Worm (Caenorhabditis elegans) whole organism, L1 larva: ENCODE measurements around the gene gtf-2H1.

Source experiments
- C16A3.4 ChIP-seq: fragments of 150-350 bp; optimal IDR thresholded peaks from 2 replicates; lab custom pipeline; 2014; ENCODE audit warnings: missing biosample characterization, missing genetic modification characterization
- aha-1 ChIP-seq: fragments of 150-350 bp; optimal IDR thresholded peaks from 2 replicates; lab custom pipeline; 2014; ENCODE audit warnings: missing biosample characterization, missing genetic modification characterization
- alr-1 ChIP-seq: fragments of 200-800 bp; sonication (Bioruptor generic); optimal IDR thresholded peaks from 2 replicates; lab custom pipeline; 2018; ENCODE audit warnings: borderline replicate concordance, mild to moderate bottlenecking, missing genetic modification characterization, missing compliant biosample characterization
- ceh-8 ChIP-seq: fragments of 200-800 bp; sonication (Bioruptor generic); optimal IDR thresholded peaks from 2 replicates; lab custom pipeline; 2018; ENCODE audit warnings: mild to moderate bottlenecking, missing genetic modification characterization, moderate library complexity, missing compliant biosample characterization
- ceh-82 ChIP-seq, 3 experiments: fragments of 150-350 bp in 1 of 3; sonication (generic microtip) in 2 of 3; optimal IDR thresholded peaks; 2 replicates each; lab custom pipeline; 2014 to 2017; ENCODE audit warnings: missing biosample characterization in 3 of 3, missing genetic modification characterization in 3 of 3
- ceh-88 ChIP-seq: fragments of 200-800 bp; sonication (Bioruptor generic); IDR thresholded peaks from 2 replicates; pipeline ENCODE4 v1.3.6; 2022; ENCODE audit warnings: missing genetic modification characterization, missing compliant biosample characterization
- dpl-1 ChIP-seq, 3 experiments: fragments of 150-350 bp in 2 of 3; sonication (generic microtip) in 1 of 3; optimal IDR thresholded peaks; 2 replicates each; lab custom pipeline; 2014 to 2017; ENCODE audit warnings: missing biosample characterization in 3 of 3, missing genetic modification characterization in 3 of 3, missing genetic modification reagents in 3 of 3
- dsc-1 ChIP-seq: sonication (generic microtip); optimal IDR thresholded peaks from 2 replicates; lab custom pipeline; 2016; ENCODE audit warnings: mild to moderate bottlenecking, missing genetic modification characterization, missing compliant biosample characterization
- efl-1 ChIP-seq, 4 experiments: fragments of 150-350 bp; optimal IDR thresholded peaks in 3 of 4; peaks in 1 of 4; 1 replicate in 1 of 4; 2 replicates in 3 of 4; lab custom pipeline; 2014; ENCODE audit warnings: missing biosample characterization in 2 of 4, missing genetic modification characterization in 2 of 4, missing genetic modification reagents in 2 of 4
- efl-3 ChIP-seq: fragments of 200-800 bp; sonication (Bioruptor generic); optimal IDR thresholded peaks from 2 replicates; lab custom pipeline; 2018; ENCODE audit warnings: mild to moderate bottlenecking, missing genetic modification characterization, missing compliant biosample characterization
- fkh-4 ChIP-seq: sonication (generic microtip); optimal IDR thresholded peaks from 2 replicates; lab custom pipeline; 2016; ENCODE audit warnings: missing compliant biosample characterization, missing genetic modification characterization, borderline replicate concordance
- hlh-17 ChIP-seq: fragments of 200-800 bp; sonication (Bioruptor generic); optimal IDR thresholded peaks from 2 replicates; lab custom pipeline; 2018; ENCODE audit warnings: missing genetic modification characterization, mild to moderate bottlenecking, missing compliant biosample characterization, moderate library complexity, borderline replicate concordance
- hlh-4 ChIP-seq: sonication (generic microtip); optimal IDR thresholded peaks from 2 replicates; lab custom pipeline; 2016; ENCODE audit warnings: mild to moderate bottlenecking, missing genetic modification characterization, missing compliant biosample characterization
- hpl-2 ChIP-seq: fragments of 150-350 bp; optimal IDR thresholded peaks from 2 replicates; lab custom pipeline; 2014; ENCODE audit warnings: missing biosample characterization, missing genetic modification reagents, missing genetic modification characterization
- jun-1 ChIP-seq: fragments of 150-350 bp; optimal IDR thresholded peaks from 2 replicates; lab custom pipeline; 2014; ENCODE audit warnings: missing biosample characterization, missing genetic modification reagents, missing genetic modification characterization
- lin-13 ChIP-seq: fragments of 150-350 bp; optimal IDR thresholded peaks from 2 replicates; lab custom pipeline; 2014; ENCODE audit warnings: missing biosample characterization, missing genetic modification reagents, missing genetic modification characterization
- lin-39 ChIP-seq: fragments of 150-350 bp; optimal IDR thresholded peaks from 2 replicates; lab custom pipeline; 2014; ENCODE audit warnings: missing biosample characterization, missing genetic modification reagents, missing genetic modification characterization
- lir-3 ChIP-seq: sonication (generic microtip); optimal IDR thresholded peaks from 2 replicates; lab custom pipeline; 2016; ENCODE audit warnings: mild to moderate bottlenecking, missing genetic modification characterization, moderate library complexity, missing compliant biosample characterization; ENCODE audit not compliant: poor library complexity
- lsy-2 ChIP-seq, 2 experiments: fragments of 150-350 bp; optimal IDR thresholded peaks; 2 replicates each; lab custom pipeline; 2014; ENCODE audit warnings: missing biosample characterization in 2 of 2, missing genetic modification characterization in 2 of 2
- mdl-1 ChIP-seq, 2 experiments: fragments of 150-350 bp; optimal IDR thresholded peaks; 2 replicates each; lab custom pipeline; 2014 to 2017; ENCODE audit warnings: missing biosample characterization in 2 of 2, missing genetic modification characterization in 2 of 2, inconsistent platforms in 1 of 2
- mef-2 ChIP-seq: fragments of 150-350 bp; optimal IDR thresholded peaks from 2 replicates; lab custom pipeline; 2014; ENCODE audit warnings: missing biosample characterization, missing genetic modification characterization
- nhr-11 ChIP-seq: fragments of 150-350 bp; optimal IDR thresholded peaks from 2 replicates; lab custom pipeline; 2014; ENCODE audit warnings: missing biosample characterization, missing genetic modification characterization
- nhr-12 ChIP-seq: sonication (generic microtip); optimal IDR thresholded peaks from 2 replicates; lab custom pipeline; 2017; ENCODE audit warnings: missing biosample characterization, missing genetic modification characterization
- nhr-19 ChIP-seq: fragments of 200-800 bp; sonication (Bioruptor generic); conservative IDR thresholded peaks from 2 replicates; pipeline ENCODE4 v1.3.6; 2022; ENCODE audit warnings: missing genetic modification characterization, missing compliant biosample characterization
- nhr-20 ChIP-seq: sonication (generic microtip); optimal IDR thresholded peaks from 2 replicates; lab custom pipeline; 2016; ENCODE audit warnings: mild to moderate bottlenecking, missing genetic modification characterization, missing compliant biosample characterization
- nhr-28 ChIP-seq: fragments of 150-350 bp; optimal IDR thresholded peaks from 2 replicates; lab custom pipeline; 2014; ENCODE audit warnings: missing biosample characterization, missing genetic modification characterization
- nhr-47 ChIP-seq: sonication (generic microtip); optimal IDR thresholded peaks from 2 replicates; lab custom pipeline; 2016; ENCODE audit warnings: mild to moderate bottlenecking, missing genetic modification characterization, moderate library complexity, missing compliant biosample characterization
- nhr-71 ChIP-seq: sonication (generic microtip); optimal IDR thresholded peaks from 2 replicates; lab custom pipeline; 2016; ENCODE audit warnings: mild to moderate bottlenecking, missing genetic modification characterization, moderate library complexity, missing compliant biosample characterization
- nhr-76 ChIP-seq: sonication (generic microtip); optimal IDR thresholded peaks from 2 replicates; lab custom pipeline; 2017; ENCODE audit warnings: missing biosample characterization, missing genetic modification characterization
- nhr-77 ChIP-seq: fragments of 150-350 bp; optimal IDR thresholded peaks from 2 replicates; lab custom pipeline; 2014; ENCODE audit warnings: missing biosample characterization, missing genetic modification characterization
- nhr-84 ChIP-seq: sonication (generic microtip); optimal IDR thresholded peaks from 2 replicates; lab custom pipeline; 2017; ENCODE audit warnings: missing biosample characterization, missing genetic modification characterization
- nhr-85 ChIP-seq: sonication (generic microtip); peaks from one replicate; lab custom pipeline; 2016; ENCODE audit warnings: missing genetic modification characterization, inconsistent platforms, missing compliant biosample characterization
- nhr-90 ChIP-seq: sonication (generic microtip); optimal IDR thresholded peaks from 2 replicates; lab custom pipeline; 2016; ENCODE audit warnings: mild to moderate bottlenecking, missing genetic modification characterization, missing compliant biosample characterization; ENCODE audit not compliant: poor library complexity
- pqm-1 ChIP-seq: sonication (generic microtip); optimal IDR thresholded peaks from 3 replicates; lab custom pipeline; 2017; ENCODE audit warnings: missing biosample characterization, missing genetic modification characterization
- rnt-1 ChIP-seq: sonication (generic microtip); optimal IDR thresholded peaks from 2 replicates; lab custom pipeline; 2016; ENCODE audit warnings: mild to moderate bottlenecking, missing genetic modification characterization, moderate library complexity, missing compliant biosample characterization
- skn-1 ChIP-seq: fragments of 150-350 bp; optimal IDR thresholded peaks from 2 replicates; lab custom pipeline; 2014; ENCODE audit warnings: missing biosample characterization, missing genetic modification characterization
- snu-23 ChIP-seq: sonication (generic microtip); optimal IDR thresholded peaks from 2 replicates; lab custom pipeline; 2016; ENCODE audit warnings: missing genetic modification characterization, missing compliant biosample characterization
- sox-4 ChIP-seq: sonication (generic microtip); optimal IDR thresholded peaks from 2 replicates; lab custom pipeline; 2016; ENCODE audit warnings: missing genetic modification characterization, missing compliant biosample characterization
- sptf-1 ChIP-seq: fragments of 150-350 bp; optimal IDR thresholded peaks from 2 replicates; lab custom pipeline; 2014; ENCODE audit warnings: missing biosample characterization, missing genetic modification characterization
- sup-37 ChIP-seq: fragments of 200-800 bp; sonication (Bioruptor generic); optimal IDR thresholded peaks from 2 replicates; lab custom pipeline; 2018; ENCODE audit warnings: mild to moderate bottlenecking, missing genetic modification characterization, missing compliant biosample characterization
- swsn-7 ChIP-seq: sonication (generic microtip); optimal IDR thresholded peaks from 2 replicates; lab custom pipeline; 2016; ENCODE audit warnings: missing genetic modification characterization, missing compliant biosample characterization
- unc-62 ChIP-seq: fragments of 150-350 bp; optimal IDR thresholded peaks from 2 replicates; lab custom pipeline; 2014; ENCODE audit warnings: missing biosample characterization, missing genetic modification reagents, missing genetic modification characterization
- xbp-1 ChIP-seq: sonication (generic microtip); optimal IDR thresholded peaks from 2 replicates; lab custom pipeline; 2016; ENCODE audit warnings: missing genetic modification characterization, missing compliant biosample characterization
- ztf-11 ChIP-seq, 2 experiments: sonication (generic microtip); optimal IDR thresholded peaks; 2 replicates each; lab custom pipeline; 2016 to 2017; ENCODE audit warnings: missing genetic modification characterization in 2 of 2, missing biosample characterization in 1 of 2, missing compliant biosample characterization in 1 of 2
- ztf-4 ChIP-seq: fragments of 150-350 bp; optimal IDR thresholded peaks from 2 replicates; lab custom pipeline; 2014; ENCODE audit warnings: missing biosample characterization, missing genetic modification characterization

Gene gtf-2H1

ce11 chrIV:247494-247893, 15.9 kb upstream of the gtf-2H1 start (continued):
- TF ChIP-seq sptf-1 (tag; lab: Kevin White, UChicago) (no peak), ceh-88 (GFP tag; lab: Robert Waterston, UW) (no peak), dpl-1 (GFP tag; optimal IDR thresholded peaks at IDR 0.05; lab: Kevin White, UChicago) (peak in 2 of 3 experiments; percentile 8 to 38), lsy-2 (tag; optimal IDR thresholded peaks at IDR 0.05; lab: Kevin White, UChicago) (peak; percentile 13 to 62), hlh-4 (tag; lab: Kevin White, UChicago) (no peak), efl-3 (GFP tag; lab: Kevin White, UChicago) (no peak), sup-37 (no peak), hpl-2 (GFP tag; lab: Kevin White, UChicago) (peak; percentile 2), nhr-71 (tag; lab: Kevin White, UChicago) (peak; percentile 78), pqm-1 (tag; lab: Kevin White, UChicago) (no peak)
- TF ChIP-seq, all 84 proteins: peak for 22

- TF ChIP-seq hlh-17 (GFP tag; lab: Kevin White, UChicago) (no peak), mef-2 (no peak), jun-1 (no peak), ceh-82 (tag; optimal IDR thresholded peaks at IDR 0.05; lab: Kevin White, UChicago) (no peak), nhr-76 (tag; lab: Kevin White, UChicago) (no peak), C16A3.4 (tag; lab: Kevin White, UChicago) (no peak), aha-1 (tag; lab: Kevin White, UChicago) (no peak), nhr-28 (tag; lab: Kevin White, UChicago) (no peak), unc-62 (GFP tag; lab: Kevin White, UChicago) (no peak), nhr-47 (tag; lab: Kevin White, UChicago) (no peak), sox-4 (tag; lab: Kevin White, UChicago) (no peak)
- TF ChIP-seq, all 84 proteins: peak for 0
Measured at ce11 chrIV:244843-245242, 13.3 kb upstream of the gtf-2H1 start, which contains the start of gene aass-1. aass-1 (plus strand) TSS chrIV:245143.

- no peak for TF ChIP-seq skn-1
- TF ChIP-seq nhr-85 = peak; percentile 58
Measured at ce11 chrIV:244278-244677, 12.7 kb upstream of the gtf-2H1 start.

- TF ChIP-seq snu-23 (peak; percentile 67), lin-13 (no peak), efl-1 (optimal IDR thresholded peaks at IDR 0.05; lab: Kevin White, UChicago) (peak; percentile 61 to 72), efl-1 (GFP tag; optimal IDR thresholded peaks at IDR 0.05 in 1 of 2; lab: Kevin White, UChicago) (peak; percentile 72 to 97), nhr-20 (tag; lab: Kevin White, UChicago) (peak; percentile 36), ceh-8 (GFP tag; lab: Kevin White, UChicago) (no peak), dpl-1 (GFP tag; optimal IDR thresholded peaks at IDR 0.05; lab: Kevin White, UChicago) (peak; percentile 51 to 74 (median 72)), nhr-11 (tag; lab: Kevin White, UChicago) (no peak), lin-39 (tag; lab: Kevin White, UChicago) (no peak), alr-1 (no peak), sox-4 (tag; lab: Kevin White, UChicago) (no peak), hlh-4 (tag; lab: Kevin White, UChicago) (no peak), dsc-1 (tag; lab: Kevin White, UChicago) (peak; percentile 9), lsy-2 (tag; optimal IDR thresholded peaks at IDR 0.05; lab: Kevin White, UChicago) (peak; percentile 59 to 71), hpl-2 (GFP tag; lab: Kevin White, UChicago) (no peak), rnt-1 (tag; lab: Kevin White, UChicago) (peak; percentile 50), nhr-47 (tag; lab: Kevin White, UChicago) (peak; percentile 71), swsn-7 (tag; lab: Kevin White, UChicago) (peak; percentile 36), nhr-84 (tag; lab: Kevin White, UChicago) (no peak), lir-3 (tag; lab: Kevin White, UChicago) (no peak), xbp-1 (no peak), ceh-88 (GFP tag; lab: Robert Waterston, UW) (no peak), nhr-19 (no peak), mdl-1 (tag; optimal IDR thresholded peaks at IDR 0.05; lab: Kevin White, UChicago) (no peak), nhr-12 (tag; lab: Kevin White, UChicago) (no peak), nhr-90 (tag; lab: Kevin White, UChicago) (peak; percentile 19), efl-3 (GFP tag; lab: Kevin White, UChicago) (no peak), ztf-4 (tag; lab: Kevin White, UChicago) (no peak), hlh-17 (GFP tag; lab: Kevin White, UChicago) (no peak), fkh-4 (tag; lab: Kevin White, UChicago) (no peak), ztf-11 (tag; optimal IDR thresholded peaks at IDR 0.05; lab: Kevin White, UChicago) (no peak), nhr-77 (tag; lab: Kevin White, UChicago) (no peak), jun-1 (no peak)
Measured at ce11 chrIV:240257-240754, 8.7 kb upstream of the gtf-2H1 start, which contains the start of the genes fnta-1 and cogc-8. fnta-1 (minus strand) TSS chrIV:240307. cogc-8 (plus strand) TSS chrIV:240451.
